Fruit fly (Drosophila melanogaster) whole organism, embryonic: Measurements from ENCODE around the gene Alh.

Source experiments
- Asciz ChIP-seq: fragments of 200-800 bp; sonication (Bioruptor generic); optimal IDR thresholded peaks from 2 replicates; lab custom pipeline; 2017; ENCODE audit warnings: missing biosample characterization, mild to moderate bottlenecking, missing genetic modification characterization, missing genetic modification reagents
- C15 ChIP-seq: fragments of 200-800 bp; sonication (Bioruptor generic); IDR thresholded peaks from 3 replicates; pipeline ENCODE4 v1.3.6; 2022; ENCODE audit warnings: missing biosample characterization, missing genetic modification characterization
- CG10274 ChIP-seq: fragments of 200-800 bp; sonication (Bioruptor generic); optimal IDR thresholded peaks from 3 replicates; lab custom pipeline; 2017; ENCODE audit warnings: missing biosample characterization, mild to moderate bottlenecking, missing genetic modification characterization
- CG12236 ChIP-seq: fragments of 200-800 bp; sonication (Bioruptor generic); optimal IDR thresholded peaks from 2 replicates; lab custom pipeline; 2016; ENCODE audit warnings: missing biosample characterization, missing genetic modification characterization
- CG12744 ChIP-seq: fragments of 200-800 bp; sonication (Bioruptor generic); optimal IDR thresholded peaks from 2 replicates; lab custom pipeline; 2016; ENCODE audit warnings: missing biosample characterization, missing genetic modification characterization
- CG13123 ChIP-seq: fragments of 200-800 bp; sonication (Bioruptor generic); optimal IDR thresholded peaks from 2 replicates; lab custom pipeline; 2016; ENCODE audit warnings: missing biosample characterization, missing genetic modification characterization
- CG14050 ChIP-seq: fragments of 200-800 bp; sonication (Bioruptor generic); IDR thresholded peaks from 3 replicates; pipeline ENCODE4 v1.3.6; 2022; ENCODE audit warnings: missing biosample characterization, missing genetic modification characterization
- CG15479 ChIP-seq: fragments of 200-800 bp; sonication (Bioruptor generic); optimal IDR thresholded peaks from 3 replicates; lab custom pipeline; 2019; ENCODE audit warnings: missing biosample characterization, mild to moderate bottlenecking, missing genetic modification characterization, moderate library complexity
- CG18011 ChIP-seq: fragments of 200-800 bp; sonication (Bioruptor generic); optimal IDR thresholded peaks from 2 replicates; lab custom pipeline; 2017; ENCODE audit warnings: missing biosample characterization, missing genetic modification characterization, mild to moderate bottlenecking, moderate library complexity, missing genotype
- CG32772 ChIP-seq: fragments of 200-800 bp; sonication (Bioruptor generic); IDR thresholded peaks from 2 replicates; pipeline ENCODE4 v1.3.6; 2022; ENCODE audit warnings: missing biosample characterization, missing genetic modification characterization
- CG4820 ChIP-seq: fragments of 200-800 bp; sonication (Bioruptor generic); optimal IDR thresholded peaks from 3 replicates; lab custom pipeline; 2016; ENCODE audit warnings: missing biosample characterization, missing genetic modification characterization
- CG6683 ChIP-seq: fragments of 200-800 bp; sonication (Bioruptor generic); optimal IDR thresholded peaks from 2 replicates; lab custom pipeline; 2017; ENCODE audit warnings: missing biosample characterization, mild to moderate bottlenecking, missing genetic modification characterization, missing genetic modification reagents
- CG7372 ChIP-seq: fragments of 200-800 bp; sonication (Bioruptor generic); IDR thresholded peaks from 2 replicates; pipeline ENCODE4 v1.3.6; 2022; ENCODE audit warnings: missing biosample characterization, missing genetic modification characterization
- CG8089 ChIP-seq: fragments of 200-800 bp; sonication (Bioruptor generic); optimal IDR thresholded peaks from 3 replicates; lab custom pipeline; 2016; ENCODE audit warnings: missing biosample characterization, missing genetic modification characterization
- Chrac-16 ChIP-seq: fragments of 200-800 bp; sonication (Bioruptor generic); optimal IDR thresholded peaks from 3 replicates; lab custom pipeline; 2016; ENCODE audit warnings: missing biosample characterization, missing genetic modification characterization
- CkIIα-i1 ChIP-seq: fragments of 200-800 bp; sonication (Bioruptor generic); IDR thresholded peaks from 2 replicates; pipeline ENCODE4 v1.3.6; 2022; ENCODE audit warnings: missing biosample characterization, missing genetic modification characterization
- D19B ChIP-seq: fragments of 200-800 bp; sonication (Bioruptor generic); optimal IDR thresholded peaks from 2 replicates; lab custom pipeline; 2017; ENCODE audit warnings: missing biosample characterization, mild to moderate bottlenecking, missing genetic modification characterization
- Dad ChIP-seq: fragments of 200-800 bp; sonication (Bioruptor generic); optimal IDR thresholded peaks from 3 replicates; lab custom pipeline; 2016; ENCODE audit warnings: missing biosample characterization, missing genetic modification characterization
- Doc3 ChIP-seq: fragments of 200-800 bp; sonication (Bioruptor generic); IDR thresholded peaks from 3 replicates; pipeline ENCODE4 v1.3.6; 2022; ENCODE audit warnings: missing biosample characterization, missing genetic modification characterization; ENCODE audit not compliant: partially characterized antibody
- ERR ChIP-seq: fragments of 200-800 bp; sonication (Bioruptor generic); optimal IDR thresholded peaks from 2 replicates; lab custom pipeline; 2016; ENCODE audit warnings: missing biosample characterization, missing genetic modification characterization
- HLH3B ChIP-seq: fragments of 200-800 bp; sonication (Bioruptor generic); IDR thresholded peaks from 2 replicates; pipeline ENCODE4 v1.3.6; 2022; ENCODE audit warnings: missing biosample characterization, missing genetic modification characterization
- Hand ChIP-seq: fragments of 200-800 bp; sonication (Bioruptor generic); optimal IDR thresholded peaks from 2 replicates; lab custom pipeline; 2017; ENCODE audit warnings: mild to moderate bottlenecking, missing biosample characterization, missing genetic modification reagents, missing genetic modification characterization
- Nf-YB ChIP-seq: fragments of 200-800 bp; sonication (Bioruptor generic); optimal IDR thresholded peaks from 3 replicates; lab custom pipeline; 2019; ENCODE audit warnings: missing biosample characterization, mild to moderate bottlenecking, missing genetic modification characterization, moderate library complexity
- Scr ChIP-seq: fragments of 200-800 bp; sonication (Bioruptor generic); IDR thresholded peaks from 2 replicates; pipeline ENCODE4 v1.3.6; 2022; ENCODE audit warnings: missing biosample characterization, missing genetic modification characterization; ENCODE audit not compliant: partially characterized antibody
- Six4 ChIP-seq: fragments of 200-800 bp; sonication (Bioruptor generic); optimal IDR thresholded peaks from 2 replicates; lab custom pipeline; 2016; ENCODE audit warnings: missing biosample characterization, missing genetic modification characterization
- ac ChIP-seq: fragments of 200-800 bp; sonication (Bioruptor generic); optimal IDR thresholded peaks from 3 replicates; lab custom pipeline; 2017; ENCODE audit warnings: missing biosample characterization, mild to moderate bottlenecking, missing genetic modification characterization
- cas ChIP-seq: fragments of 200-800 bp; sonication (Bioruptor generic); IDR thresholded peaks from 2 replicates; pipeline ENCODE4 v1.3.6; 2022; ENCODE audit warnings: missing biosample characterization, missing genetic modification characterization
- cato ChIP-seq: fragments of 200-800 bp; sonication (Bioruptor generic); optimal IDR thresholded peaks from 2 replicates; lab custom pipeline; 2016; ENCODE audit warnings: missing biosample characterization, missing genetic modification characterization, borderline replicate concordance
- cg ChIP-seq: fragments of 200-800 bp; sonication (Bioruptor generic); optimal IDR thresholded peaks from 3 replicates; lab custom pipeline; 2019; ENCODE audit warnings: missing biosample characterization, mild to moderate bottlenecking, missing genetic modification characterization, moderate library complexity
- croc ChIP-seq: fragments of 200-800 bp; sonication (Bioruptor generic); conservative IDR thresholded peaks from 3 replicates; pipeline ENCODE4 v1.3.6; 2022; ENCODE audit warnings: missing biosample characterization, missing genetic modification characterization
- da ChIP-seq: fragments of 200-800 bp; sonication (Bioruptor generic); optimal IDR thresholded peaks from 2 replicates; lab custom pipeline; 2016; ENCODE audit warnings: missing biosample characterization, missing genetic modification characterization
- danr ChIP-seq: fragments of 200-800 bp; sonication (Bioruptor generic); IDR thresholded peaks from 2 replicates; pipeline ENCODE4 v1.3.6; 2022; ENCODE audit warnings: missing biosample characterization, missing genetic modification characterization
- dati ChIP-seq: fragments of 200-800 bp; sonication (Bioruptor generic); IDR thresholded peaks from 2 replicates; pipeline ENCODE4 v1.3.6; 2022; ENCODE audit warnings: missing biosample characterization, missing genetic modification characterization
- dmrt99B ChIP-seq: fragments of 200-800 bp; sonication (Bioruptor generic); optimal IDR thresholded peaks from 2 replicates; lab custom pipeline; 2018; ENCODE audit warnings: missing biosample characterization, mild to moderate bottlenecking, missing genetic modification characterization, moderate library complexity
- eyg ChIP-seq: fragments of 200-800 bp; sonication (Bioruptor generic); optimal IDR thresholded peaks from 3 replicates; lab custom pipeline; 2016; ENCODE audit warnings: missing biosample characterization, missing genetic modification characterization
- gfzf ChIP-seq: fragments of 200-800 bp; sonication (Bioruptor generic); optimal IDR thresholded peaks from 2 replicates; lab custom pipeline; 2016; ENCODE audit warnings: missing biosample characterization, mild to moderate bottlenecking, missing genetic modification characterization, moderate library complexity
- h ChIP-seq: fragments of >200 bp; optimal IDR thresholded peaks from 2 replicates; lab custom pipeline; 2017
- ham ChIP-seq: fragments of 200-800 bp; sonication (Bioruptor generic); IDR thresholded peaks from 2 replicates; pipeline ENCODE4 v1.3.6; 2022; ENCODE audit warnings: missing biosample characterization, missing genetic modification characterization
- jumu ChIP-seq: fragments of 200-800 bp; sonication (Bioruptor generic); optimal IDR thresholded peaks from 3 replicates; lab custom pipeline; 2016; ENCODE audit warnings: missing biosample characterization, missing genetic modification characterization
- lmd ChIP-seq: fragments of 200-800 bp; sonication (Bioruptor generic); IDR thresholded peaks from 2 replicates; pipeline ENCODE4 v1.3.6; 2022; ENCODE audit warnings: missing biosample characterization, missing genetic modification characterization
- odd ChIP-seq: fragments of 200-800 bp; sonication (Bioruptor generic); optimal IDR thresholded peaks from 2 replicates; lab custom pipeline; 2017; ENCODE audit warnings: missing biosample characterization, mild to moderate bottlenecking, missing genetic modification characterization
- org-1 ChIP-seq: fragments of 200-800 bp; sonication (Bioruptor generic); optimal IDR thresholded peaks from 2 replicates; lab custom pipeline; 2017; ENCODE audit warnings: missing biosample characterization, missing genetic modification characterization
- pho ChIP-seq: fragments of 200-800 bp; sonication (Bioruptor generic); optimal IDR thresholded peaks from 2 replicates; lab custom pipeline; 2016; ENCODE audit warnings: missing biosample characterization, missing genetic modification characterization
- pnt ChIP-seq: fragments of 200-800 bp; sonication (Bioruptor generic); optimal IDR thresholded peaks from 3 replicates; lab custom pipeline; 2016; ENCODE audit warnings: missing biosample characterization, missing genetic modification characterization
- prd ChIP-seq, 3 experiments: fragments of >200 bp in 2 of 3; fragments of 200-800 bp in 1 of 3; sonication (Bioruptor generic) in 1 of 3; optimal IDR thresholded peaks in 2 of 3; IDR thresholded peaks in 1 of 3; 2 replicates in 2 of 3; 3 replicates in 1 of 3; pipeline versions ENCODE4 v1.3.6 to Lab custom; 2017 to 2022; ENCODE audit warnings: missing biosample characterization in 1 of 3, missing genetic modification characterization in 1 of 3
- ranshi ChIP-seq: fragments of 200-800 bp; sonication (Bioruptor generic); IDR thresholded peaks from 2 replicates; pipeline ENCODE4 v1.3.6; 2022; ENCODE audit warnings: missing biosample characterization, missing genetic modification characterization
- ttk ChIP-seq: fragments of 200-800 bp; sonication (Bioruptor generic); IDR thresholded peaks from 2 replicates; pipeline ENCODE4 v2.1.2; 2022; ENCODE audit warnings: missing biosample characterization, missing genetic modification characterization
- unpg ChIP-seq: fragments of 200-800 bp; sonication (Bioruptor generic); optimal IDR thresholded peaks from 3 replicates; lab custom pipeline; 2018; ENCODE audit warnings: missing biosample characterization, mild to moderate bottlenecking, missing genetic modification characterization, moderate library complexity
- wor ChIP-seq: fragments of 200-800 bp; sonication (Bioruptor generic); IDR thresholded peaks from 2 replicates; pipeline ENCODE4 v1.3.6; 2022; ENCODE audit warnings: missing biosample characterization, missing genetic modification characterization
- zfh1 ChIP-seq: fragments of 200-800 bp; sonication (Bioruptor generic); IDR thresholded peaks from 3 replicates; pipeline ENCODE4 v1.3.6; 2022; ENCODE audit warnings: missing biosample characterization, missing genetic modification characterization

Alh gene

dm6 chr3R:7144245-7144904, 20.4 kb upstream of the Alh start, which contains the start of the genes CG14610 and CG2656 (continued):
- TF ChIP-seq cas = 0 out of 2 replicates have a peak, but pooled peaks have one; percentile 36
- TF ChIP-seq unpg (GFP tag; lab: Kevin White, UChicago) = peak; percentile 54
- TF ChIP-seq Hand (GFP tag; lab: Kevin White, UChicago) = no peak
- peak; percentile 53; the same call in 1 of the 2 replicates for TF ChIP-seq lmd
- TF ChIP-seq CG18011 (GFP tag; lab: Kevin White, UChicago) = peak; percentile 72
- peak; percentile 56 for TF ChIP-seq CG32772 (GFP tag; lab: Robert Waterston, UW)
- peak; percentile 27 for TF ChIP-seq CG6683 (GFP tag; lab: Kevin White, UChicago)
- peak; percentile 50 for TF ChIP-seq CG12236 (GFP tag; lab: Kevin White, UChicago)
- no peak for TF ChIP-seq C15 (GFP tag; lab: Robert Waterston, UW)
- peak; percentile 83 for TF ChIP-seq Dad (GFP tag; lab: Kevin White, UChicago)
- peak; percentile 75 for TF ChIP-seq ERR (GFP tag; lab: Kevin White, UChicago)
- TF ChIP-seq prd (optimal IDR thresholded peaks at IDR 0.05; lab: Kevin White, UChicago) = no peak
- TF ChIP-seq prd (GFP tag; IDR thresholded peaks at IDR 0.05; lab: Robert Waterston, UW) = peak; percentile 73
- 0 out of 3 replicates have a peak, but pooled peaks have one; percentile 33 for TF ChIP-seq Doc3 (GFP tag; lab: Robert Waterston, UW)
- TF ChIP-seq CkIIα-i1 (GFP tag; lab: Robert Waterston, UW) = no peak
- peak; percentile 81 for TF ChIP-seq pnt
- TF ChIP-seq jumu = peak; percentile 90
- TF ChIP-seq CG13123 (GFP tag; lab: Kevin White, UChicago) = peak; percentile 68
- TF ChIP-seq wor (GFP tag; lab: Robert Waterston, UW) = no peak
- TF ChIP-seq danr (GFP tag; lab: Robert Waterston, UW) = no peak
- peak; percentile 52 for TF ChIP-seq gfzf (GFP tag; lab: Kevin White, UChicago)
- TF ChIP-seq eyg (GFP tag; lab: Kevin White, UChicago) = peak; percentile 48
- no peak for TF ChIP-seq cg (GFP tag; lab: Kevin White, UChicago)
- peak; percentile 88 for TF ChIP-seq zfh1 (GFP tag; lab: Robert Waterston, UW)
- no peak for TF ChIP-seq CG10274 (GFP tag; lab: Kevin White, UChicago)
- no peak for TF ChIP-seq h (lab: Kevin White, UChicago)
- TF ChIP-seq org-1 (GFP tag; lab: Kevin White, UChicago) = peak; percentile 43
- TF ChIP-seq dmrt99B (tag; lab: Kevin White, UChicago) = no peak
- no peak for TF ChIP-seq CG7372 (GFP tag; lab: Robert Waterston, UW)
- TF ChIP-seq Nf-YB = no peak
- TF ChIP-seq CG12744 (GFP tag; lab: Kevin White, UChicago) = peak; percentile 49
- TF ChIP-seq Asciz (GFP tag; lab: Kevin White, UChicago) = no peak
- TF ChIP-seq ac (GFP tag; lab: Kevin White, UChicago) = no peak
- TF ChIP-seq Scr (GFP tag; lab: Robert Waterston, UW) = peak; percentile 59
- TF ChIP-seq CG4820 (GFP tag; lab: Kevin White, UChicago) = peak; percentile 81
- TF ChIP-seq CG14050 (GFP tag; lab: Robert Waterston, UW) = peak; percentile 47; the same call in 2 of the 3 replicates
- TF ChIP-seq odd (GFP tag; lab: Kevin White, UChicago) = no peak
- TF ChIP-seq da (GFP tag; lab: Kevin White, UChicago) = peak; percentile 57
- TF ChIP-seq Chrac-16 (GFP tag; lab: Kevin White, UChicago) = peak; percentile 89
- TF ChIP-seq ham (GFP tag; lab: Robert Waterston, UW) = no peak
- peak; percentile 78 for TF ChIP-seq Six4 (GFP tag; lab: Kevin White, UChicago)
- TF ChIP-seq pho (GFP tag; lab: Kevin White, UChicago) = peak; percentile 78
- TF ChIP-seq CG15479 = no peak
- peak; percentile 57; the same call in 1 of the 2 replicates for TF ChIP-seq ttk (GFP tag; lab: Robert Waterston, UW)
- TF ChIP-seq D19B = no peak
- TF ChIP-seq HLH3B = 0 out of 2 replicates have a peak, but pooled peaks have one; percentile 38
- TF ChIP-seq cato = peak; percentile 54
- TF ChIP-seq ranshi (GFP tag; lab: Robert Waterston, UW) = 0 out of 2 replicates have a peak, but pooled peaks have one; percentile 50
- peak; percentile 71 for TF ChIP-seq CG8089 (GFP tag; lab: Kevin White, UChicago)
- TF ChIP-seq dati (GFP tag; lab: Robert Waterston, UW) = 0 out of 2 replicates have a peak, but pooled peaks have one; percentile 7
- TF ChIP-seq croc (GFP tag; lab: Robert Waterston, UW) = no peak; the same call in 2 of the 3 replicates
